Worm (Caenorhabditis elegans): ENCODE data around the gene eif-3.K.

Gene eif-3.K

ce11 chrV:12909544-12910157 is 44.2 kb upstream of the eif-3.K start, which contains the start of gene nid-1:
Gene nid-1 (plus strand): TSS chrV:12910107.
- TF ChIP-seq pqm-1 (tag; optimal IDR thresholded peaks at IDR 0.05) (peak; percentile 66), elt-2 (tag; optimal IDR thresholded peaks at IDR 0.05) (peak; percentile 88), mml-1 (tag; optimal IDR thresholded peaks at IDR 0.05) (no peak)

- TF ChIP-seq egl-27 (tag; optimal IDR thresholded peaks at IDR 0.05) (no peak), pqm-1 (tag; optimal IDR thresholded peaks at IDR 0.05) (peak; percentile 18), elt-2 (tag; optimal IDR thresholded peaks at IDR 0.05) (peak; percentile 41)
Measured at ce11 chrV:12919705-12920104, 34.1 kb upstream of the eif-3.K start, which contains the start of gene lipl-1. Gene lipl-1 (plus strand): TSS chrV:12919986.

ce11 chrV:12921680-12922079 is 32.1 kb upstream of the eif-3.K start:
- TF ChIP-seq sea-2 (GFP tag; optimal IDR thresholded peaks at IDR 0.05) (no peak), nhr-43 (tag; optimal IDR thresholded peaks at IDR 0.05; ENCODE audit: poor library complexity, severe bottlenecking) (no peak), pha-4 (tag; optimal IDR thresholded peaks at IDR 0.05) (peak; percentile 68), zag-1 (tag; optimal IDR thresholded peaks at IDR 0.05) (no peak), aly-2 (tag; optimal IDR thresholded peaks at IDR 0.05) (no peak), elt-1 (tag; optimal IDR thresholded peaks at IDR 0.05) (no peak), nhr-11 (tag; optimal IDR thresholded peaks at IDR 0.05) (no peak), daf-12 (tag; optimal IDR thresholded peaks at IDR 0.05) (no peak), elt-2 (tag; optimal IDR thresholded peaks at IDR 0.05) (peak; percentile 88), pqm-1 (tag; optimal IDR thresholded peaks at IDR 0.05) (peak; percentile 76), snpc-4 (tag; optimal IDR thresholded peaks at IDR 0.05) (no peak), nhr-76 (tag; optimal IDR thresholded peaks at IDR 0.05) (no peak), ama-1 (optimal IDR thresholded peaks at IDR 0.05) (no peak), skn-1 (tag; optimal IDR thresholded peaks at IDR 0.05) (no peak)

ce11 chrV:12922308-12922707 is 31.5 kb upstream of the eif-3.K start, which contains the start of gene dhrs-4:
Gene dhrs-4 (plus strand): TSS chrV:12922608.
- peak; percentile 6 for TF ChIP-seq elt-2 (tag; optimal IDR thresholded peaks at IDR 0.05)
- TF ChIP-seq pqm-1 (tag; optimal IDR thresholded peaks at IDR 0.05) = peak; percentile 10
- no peak for TF ChIP-seq snpc-4 (tag; optimal IDR thresholded peaks at IDR 0.05)
- no peak for TF ChIP-seq lin-15B (tag; optimal IDR thresholded peaks at IDR 0.05)

ce11 chrV:12924128-12924527 is 29.7 kb upstream of the eif-3.K start, which contains the start of gene pqn-67:
Gene pqn-67 (plus strand): TSS chrV:12924428.
- TF ChIP-seq snpc-4 (tag; optimal IDR thresholded peaks at IDR 0.05) (no peak), elt-2 (tag; optimal IDR thresholded peaks at IDR 0.05) (peak; percentile 22)

- no peak for TF ChIP-seq nhr-11 (tag; optimal IDR thresholded peaks at IDR 0.05)
- TF ChIP-seq nhr-25 (tag; optimal IDR thresholded peaks at IDR 0.05) = peak; percentile 8
- TF ChIP-seq aly-2 (tag; optimal IDR thresholded peaks at IDR 0.05) = no peak
- no peak for TF ChIP-seq ztf-4 (tag; optimal IDR thresholded peaks at IDR 0.05)
Measured at ce11 chrV:12928929-12929532, 24.8 kb upstream of the eif-3.K start, which contains the start of gene T16G1.2. Gene T16G1.2 (plus strand): TSS chrV:12929482.

ce11 chrV:12933654-12934053 is 20.1 kb upstream of the eif-3.K start:
- no peak for TF ChIP-seq egl-5 (tag; optimal IDR thresholded peaks at IDR 0.05)
- TF ChIP-seq sea-2 (GFP tag; optimal IDR thresholded peaks at IDR 0.05) = no peak
- peak; percentile 65 for TF ChIP-seq elt-2 (tag; optimal IDR thresholded peaks at IDR 0.05)
- TF ChIP-seq pqm-1 (tag; optimal IDR thresholded peaks at IDR 0.05) = peak; percentile 75
- TF ChIP-seq ama-1 (optimal IDR thresholded peaks at IDR 0.05) = no peak
- no peak for TF ChIP-seq skn-1 (tag; optimal IDR thresholded peaks at IDR 0.05)

- no peak for TF ChIP-seq ceh-16 (tag; optimal IDR thresholded peaks at IDR 0.05)
- peak; percentile 91 for TF ChIP-seq elt-2 (tag; optimal IDR thresholded peaks at IDR 0.05)
- no peak for TF ChIP-seq nhr-28 (tag; optimal IDR thresholded peaks at IDR 0.05)
- TF ChIP-seq nhr-237 (tag; optimal IDR thresholded peaks at IDR 0.05) = no peak
- TF ChIP-seq unc-39 (tag; optimal IDR thresholded peaks at IDR 0.05) = no peak
- peak; percentile 49 for TF ChIP-seq pha-4 (tag; optimal IDR thresholded peaks at IDR 0.05)
- peak; percentile 55 for TF ChIP-seq jun-1 (tag; optimal IDR thresholded peaks at IDR 0.05)
- TF ChIP-seq sea-2 (GFP tag; optimal IDR thresholded peaks at IDR 0.05) = no peak
- TF ChIP-seq skn-1 (tag; optimal IDR thresholded peaks at IDR 0.05) = no peak
- TF ChIP-seq ztf-11 (tag; optimal IDR thresholded peaks at IDR 0.05) = no peak
- TF ChIP-seq ztf-4 (tag; optimal IDR thresholded peaks at IDR 0.05) = no peak
- TF ChIP-seq pqm-1 (tag; optimal IDR thresholded peaks at IDR 0.05) = peak; percentile 89
Measured at ce11 chrV:12934976-12935375, 18.8 kb upstream of the eif-3.K start, which contains the start of gene T16G1.7. Gene T16G1.7 (minus strand): TSS chrV:12935112.
